Worm (Caenorhabditis elegans) whole organism, L3 larva: Measurements from ENCODE around the gene srh-291.

ENCODE experiments used
- R02D3.7 ChIP-seq: fragments of 150-350 bp; optimal IDR thresholded peaks from 2 replicates; lab custom pipeline; 2014; ENCODE audit warnings: missing biosample characterization, missing genetic modification characterization
- ZK546.5 ChIP-seq: sonication (generic microtip); optimal IDR thresholded peaks from 2 replicates; lab custom pipeline; 2017; ENCODE audit warnings: missing biosample characterization, missing genetic modification characterization
- aly-2 ChIP-seq: fragments of 150-350 bp; optimal IDR thresholded peaks from 2 replicates; lab custom pipeline; 2014; ENCODE audit warnings: missing biosample characterization, missing genetic modification characterization
- ama-1 ChIP-seq: fragments of 150-350 bp; optimal IDR thresholded peaks from 2 replicates; lab custom pipeline; 2018
- elt-2 ChIP-seq: sonication (generic microtip); optimal IDR thresholded peaks from 2 replicates; lab custom pipeline; 2016; ENCODE audit warnings: missing genetic modification reagents, mild to moderate bottlenecking, missing genetic modification characterization, missing compliant biosample characterization
- lin-15B ChIP-seq: fragments of 150-350 bp; optimal IDR thresholded peaks from 2 replicates; lab custom pipeline; 2014; ENCODE audit warnings: missing biosample characterization, missing genetic modification characterization
- nfya-1 ChIP-seq: sonication (generic microtip); optimal IDR thresholded peaks from 2 replicates; lab custom pipeline; 2017; ENCODE audit warnings: missing genetic modification characterization, mild to moderate bottlenecking, missing compliant biosample characterization, antibody characterized with exemption, moderate library complexity; ENCODE audit not compliant: insufficient read depth
- snpc-4 ChIP-seq: fragments of 150-350 bp; optimal IDR thresholded peaks from 2 replicates; lab custom pipeline; 2014; ENCODE audit warnings: missing biosample characterization, missing genetic modification characterization
- ztf-11 ChIP-seq: fragments of 150-350 bp; optimal IDR thresholded peaks from 2 replicates; lab custom pipeline; 2014; ENCODE audit warnings: missing biosample characterization, missing genetic modification characterization

- TF ChIP-seq snpc-4 (tag; lab: Kevin White, UChicago) (no peak), nfya-1 (tag; lab: Kevin White, UChicago) (no peak), ama-1 (lab: Kevin White, UChicago) (no peak), aly-2 (no peak), lin-15B (tag; lab: Kevin White, UChicago) (no peak), ZK546.5 (no peak), ztf-11 (tag; lab: Kevin White, UChicago) (no peak), elt-2 (tag; lab: Kevin White, UChicago) (no peak), R02D3.7 (tag; lab: Kevin White, UChicago) (no peak)
Measured at ce11 chrV:17824610-17825009, 19.2 kb downstream of the srh-291 start, which contains the start of gene srh-301.
